Worm (Caenorhabditis elegans) whole organism, L2 larva: Measurements from ENCODE around the gene spin-1.

Source experiments
- ceh-16 ChIP-seq: fragments of 150-350 bp; optimal IDR thresholded peaks from 2 replicates; lab custom pipeline; 2014; ENCODE audit warnings: missing biosample characterization, missing genetic modification characterization
- dmd-4 ChIP-seq: sonication (generic microtip); optimal IDR thresholded peaks from 2 replicates; lab custom pipeline; 2017; ENCODE audit warnings: missing biosample characterization, missing genetic modification characterization
- nhr-25 ChIP-seq: fragments of 150-350 bp; sonication (generic microtip); optimal IDR thresholded peaks from 3 replicates; lab custom pipeline; 2014; ENCODE audit warnings: missing biosample characterization, missing genetic modification characterization

- no peak for TF ChIP-seq nhr-25
- no peak for TF ChIP-seq ceh-16
- no peak for TF ChIP-seq dmd-4
These were observed 6.5 kb downstream of the spin-1 start, which contains the start of gene C13C4.6 for ce11 chrV:12121274-12121673.
